Worm (Caenorhabditis elegans) whole organism, early embryonic: Measurements from ENCODE around the gene dtmk-1.
A peak's percentile ranks its signal among the peaks of the same experiment; 100 is the strongest.
"Not testable (repeated sequence)": the region's sequence is repeated elsewhere in the genome, so short reads cannot be mapped to it uniquely, and the experiment has no call there.

Source experiments
- B0310.2 ChIP-seq: sonication (generic microtip); optimal IDR thresholded peaks from 2 replicates; lab custom pipeline; 2016; ENCODE audit warnings: mild to moderate bottlenecking, missing genetic modification characterization, missing compliant biosample characterization
- F13C5.2 ChIP-seq: sonication (generic microtip); optimal IDR thresholded peaks from 2 replicates; lab custom pipeline; 2017; ENCODE audit warnings: mild to moderate bottlenecking, missing genetic modification characterization, inconsistent platforms, missing compliant biosample characterization
- aly-1 ChIP-seq: sonication (generic microtip); optimal IDR thresholded peaks from 2 replicates; lab custom pipeline; 2016; ENCODE audit warnings: missing genetic modification characterization, missing compliant biosample characterization
- ama-1 ChIP-seq: fragments of 150-350 bp; optimal IDR thresholded peaks from 2 replicates; lab custom pipeline; 2014
- ceh-13 ChIP-seq: fragments of 200-800 bp; sonication (Bioruptor generic); optimal IDR thresholded peaks from 2 replicates; lab custom pipeline; 2018; ENCODE audit warnings: mild to moderate bottlenecking, missing genetic modification characterization, missing compliant biosample characterization
- ceh-36 ChIP-seq: sonication (generic microtip); optimal IDR thresholded peaks from 2 replicates; lab custom pipeline; 2016; ENCODE audit warnings: missing genetic modification characterization, inconsistent platforms, missing compliant biosample characterization
- ets-7 ChIP-seq: sonication (generic microtip); optimal IDR thresholded peaks from 2 replicates; lab custom pipeline; 2016; ENCODE audit warnings: missing genotype, missing genetic modification characterization, missing compliant biosample characterization
- flt-1 ChIP-seq: fragments of 200-800 bp; sonication (Bioruptor generic); IDR thresholded peaks from 2 replicates; pipeline ENCODE4 v1.3.6; 2022; ENCODE audit warnings: missing genetic modification characterization, missing compliant biosample characterization
- hmbx-1 ChIP-seq: sonication (generic microtip); optimal IDR thresholded peaks from 2 replicates; lab custom pipeline; 2016; ENCODE audit warnings: mild to moderate bottlenecking, missing genetic modification characterization, missing compliant biosample characterization
- hmg-4 ChIP-seq: fragments of 200-800 bp; sonication (Bioruptor generic); optimal IDR thresholded peaks from 2 replicates; lab custom pipeline; 2018; ENCODE audit warnings: mild to moderate bottlenecking, missing genetic modification characterization, missing compliant biosample characterization
- hnd-1 ChIP-seq: sonication (generic microtip); optimal IDR thresholded peaks from 2 replicates; lab custom pipeline; 2016; ENCODE audit warnings: missing genetic modification characterization, missing compliant biosample characterization
- pes-1 ChIP-seq: fragments of 200-800 bp; sonication (Bioruptor generic); IDR thresholded peaks from 2 replicates; pipeline ENCODE4 v1.3.6; 2022; ENCODE audit warnings: missing genetic modification reagents, missing genetic modification characterization, missing compliant biosample characterization
- scrt-1 ChIP-seq: fragments of 200-800 bp; sonication (Bioruptor generic); IDR thresholded peaks from 2 replicates; pipeline ENCODE4 v1.3.6; 2022; ENCODE audit warnings: missing genetic modification characterization, missing compliant biosample characterization
- sea-1 ChIP-seq: fragments of 200-800 bp; sonication (Bioruptor generic); conservative IDR thresholded peaks from 2 replicates; pipeline ENCODE4 v1.3.6; 2022; ENCODE audit warnings: missing genetic modification characterization, missing compliant biosample characterization
- tbx-11 ChIP-seq: fragments of 200-800 bp; sonication (Bioruptor generic); IDR thresholded peaks from 2 replicates; pipeline ENCODE4 v1.3.6; 2022; ENCODE audit warnings: missing genetic modification characterization, missing compliant biosample characterization
- tbx-37 ChIP-seq: fragments of 200-800 bp; sonication (Bioruptor generic); conservative IDR thresholded peaks from 2 replicates; pipeline ENCODE4 v1.3.6; 2022; ENCODE audit warnings: missing genetic modification reagents, missing genetic modification characterization, missing compliant biosample characterization
- tra-4 ChIP-seq: sonication (generic microtip); optimal IDR thresholded peaks from 2 replicates; lab custom pipeline; 2017; ENCODE audit warnings: missing genetic modification characterization, missing compliant biosample characterization

dtmk-1 gene

DNA sequence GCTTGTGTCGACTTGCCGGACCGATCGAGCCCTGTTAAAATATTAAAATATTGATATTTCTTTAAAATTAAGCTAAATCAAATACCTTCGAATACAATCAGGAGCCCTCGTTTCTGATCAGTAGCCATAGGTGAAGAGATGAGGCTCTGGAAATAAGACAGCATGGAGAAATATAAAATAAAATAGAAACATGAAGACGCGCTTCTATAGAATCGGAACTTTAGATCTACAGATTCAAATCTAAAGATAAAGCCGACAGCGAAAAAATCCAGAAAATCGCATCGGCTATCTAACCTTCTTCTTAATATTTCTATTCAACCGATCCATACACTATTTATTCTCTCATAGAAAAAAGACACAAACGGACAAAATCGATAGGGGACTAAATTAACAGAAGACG lies at the start of gene dtmk-1:
dtmk-1 (minus strand) TSS at position 146 of the 400 bp plus-strand sequence.
- no peak for TF ChIP-seq tbx-11 (GFP tag; lab: Robert Waterston, UW)
- TF ChIP-seq sea-1 (GFP tag; lab: Robert Waterston, UW): no peak
- no peak for TF ChIP-seq tbx-37

DNA sequence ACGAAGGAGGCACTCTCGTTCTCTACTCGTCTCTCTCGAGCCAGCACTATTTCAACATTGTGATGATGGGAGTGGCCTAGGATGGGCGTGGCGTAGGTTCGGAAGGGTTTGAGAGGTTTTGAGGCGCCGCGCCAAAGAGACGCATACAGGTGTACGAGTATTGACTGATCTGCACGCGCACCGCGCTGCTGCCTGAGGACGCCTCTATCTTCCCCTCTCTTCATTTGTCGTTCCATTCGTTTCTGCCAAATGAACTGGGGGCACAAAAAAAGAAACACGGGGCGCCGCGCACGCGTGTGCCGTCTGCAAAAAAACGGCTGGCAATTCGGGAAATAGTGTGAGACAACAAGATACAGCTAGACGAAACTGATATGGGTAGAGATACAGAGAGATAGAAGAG lies 49.1 kb upstream of the dtmk-1 start, which contains the start of gene lec-2:
lec-2 (minus strand) TSS at position 171 of the 400 bp plus-strand sequence.
- TF ChIP-seq aly-1 (tag; lab: Kevin White, UChicago): peak; percentile 0
- no peak for TF ChIP-seq hnd-1

ce11 chrII:10014384-10014783 lies 47.5 kb upstream of the dtmk-1 start:
- TF ChIP-seq tbx-11 (GFP tag; lab: Robert Waterston, UW) (no peak), aly-1 (tag; lab: Kevin White, UChicago) (no peak), ceh-13 (GFP tag; lab: Kevin White, UChicago) (no peak), ets-7 (tag; lab: Kevin White, UChicago) (no peak), tra-4 (no peak), sea-1 (GFP tag; lab: Robert Waterston, UW) (no peak), ama-1 (lab: Kevin White, UChicago) (no peak), hmg-4 (GFP tag; lab: Kevin White, UChicago) (no peak), flt-1 (GFP tag; lab: Robert Waterston, UW) (no peak), hmbx-1 (tag; lab: Kevin White, UChicago) (no peak), hnd-1 (no peak), pes-1 (GFP tag; lab: Robert Waterston, UW) (no peak), ceh-36 (tag; lab: Kevin White, UChicago) (no peak), scrt-1 (GFP tag; lab: Robert Waterston, UW) (no peak), B0310.2 (tag; lab: Kevin White, UChicago) (no peak), F13C5.2 (tag; lab: Kevin White, UChicago) (no peak), tbx-37 (no peak)

- TF ChIP-seq ama-1 (lab: Kevin White, UChicago) (no peak), scrt-1 (GFP tag; lab: Robert Waterston, UW) (no peak), F13C5.2 (tag; lab: Kevin White, UChicago) (no peak), flt-1 (GFP tag; lab: Robert Waterston, UW) (no peak), tbx-11 (GFP tag; lab: Robert Waterston, UW) (no peak), pes-1 (GFP tag; lab: Robert Waterston, UW) (no peak), ets-7 (tag; lab: Kevin White, UChicago) (no peak), hmbx-1 (tag; lab: Kevin White, UChicago) (no peak), B0310.2 (tag; lab: Kevin White, UChicago) (no peak), ceh-13 (GFP tag; lab: Kevin White, UChicago) (no peak), tbx-37 (no peak), tra-4 (no peak), aly-1 (tag; lab: Kevin White, UChicago) (no peak), hmg-4 (GFP tag; lab: Kevin White, UChicago) (no peak), hnd-1 (no peak), sea-1 (GFP tag; lab: Robert Waterston, UW) (no peak), ceh-36 (tag; lab: Kevin White, UChicago) (no peak)
Observed at ce11 chrII:10012490-10012889, 45.6 kb upstream of the dtmk-1 start.

- no peak for TF ChIP-seq hmbx-1 (tag; lab: Kevin White, UChicago)
- TF ChIP-seq ceh-36 (tag; lab: Kevin White, UChicago): no peak
- no peak for TF ChIP-seq scrt-1 (GFP tag; lab: Robert Waterston, UW)
- no peak for TF ChIP-seq aly-1 (tag; lab: Kevin White, UChicago)
Observed at ce11 chrII:10011733-10012132, 44.8 kb upstream of the dtmk-1 start.

- TF ChIP-seq hmbx-1 (tag; lab: Kevin White, UChicago): no peak
- no peak for TF ChIP-seq pes-1 (GFP tag; lab: Robert Waterston, UW)
- no peak for TF ChIP-seq B0310.2 (tag; lab: Kevin White, UChicago)
- no peak for TF ChIP-seq scrt-1 (GFP tag; lab: Robert Waterston, UW)
- TF ChIP-seq ama-1 (lab: Kevin White, UChicago): no peak
- TF ChIP-seq tbx-11 (GFP tag; lab: Robert Waterston, UW): no peak
- no peak for TF ChIP-seq ceh-36 (tag; lab: Kevin White, UChicago)
- no peak for TF ChIP-seq ets-7 (tag; lab: Kevin White, UChicago)
- no peak for TF ChIP-seq ceh-13 (GFP tag; lab: Kevin White, UChicago)
- TF ChIP-seq tbx-37: no peak
- TF ChIP-seq tra-4: no peak
Observed at ce11 chrII:10010914-10011313, 44.0 kb upstream of the dtmk-1 start.

DNA sequence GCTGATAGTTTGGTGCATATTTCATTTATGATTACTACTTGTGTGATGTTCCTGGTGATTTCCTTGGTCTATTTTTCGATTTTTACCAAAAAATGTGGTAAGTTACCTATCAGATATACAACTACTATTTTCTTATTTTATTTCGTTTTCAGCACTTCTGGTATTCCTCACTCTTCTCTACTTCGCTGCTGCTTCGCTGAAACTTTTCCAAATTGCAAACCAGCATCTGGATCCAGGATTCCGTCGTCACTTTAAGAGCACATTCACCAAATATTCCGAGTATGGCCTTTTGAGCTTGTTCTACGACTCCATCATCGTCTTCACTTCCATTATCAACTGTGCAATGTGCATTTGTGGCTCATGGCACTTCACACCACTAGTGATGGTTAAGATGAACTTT lies 41.7 kb upstream of the dtmk-1 start:
- TF ChIP-seq ets-7 (tag; lab: Kevin White, UChicago) (no peak), B0310.2 (tag; lab: Kevin White, UChicago) (no peak), hmg-4 (GFP tag; lab: Kevin White, UChicago) (no peak)

ce11 chrII:10007917-10008316 lies 41.0 kb upstream of the dtmk-1 start, which contains the start of gene ZK892.5:
Gene ZK892.5 (plus strand): TSS chrII:10008217.
- TF ChIP-seq ama-1 (lab: Kevin White, UChicago): no peak

DNA sequence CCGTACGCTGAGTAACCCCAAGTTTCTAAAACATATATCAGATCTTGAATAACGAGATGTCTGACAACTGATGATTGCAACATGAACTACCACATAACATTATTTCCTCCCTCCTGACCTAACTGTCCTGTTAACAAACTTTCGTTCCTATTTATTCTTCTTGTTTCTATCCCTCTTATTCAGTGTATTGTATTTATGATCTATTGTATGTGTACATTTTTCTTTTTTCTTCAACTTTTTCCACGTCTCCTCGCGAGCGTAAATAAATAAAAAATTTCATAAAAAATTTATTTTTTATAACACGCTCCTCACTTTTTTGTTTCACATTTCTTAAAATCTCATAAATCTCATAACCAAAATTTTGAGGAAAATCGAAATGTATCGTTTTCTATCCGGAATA lies 39.4 kb upstream of the dtmk-1 start, which contains the start of gene ZK892.4:
ZK892.4 (plus strand) TSS at position 301 of the 400 bp plus-strand sequence.
- not testable (repeated sequence) for TF ChIP-seq hmg-4 (GFP tag; lab: Kevin White, UChicago); tra-4; ets-7 (tag; lab: Kevin White, UChicago)
